Worm (Caenorhabditis elegans) whole organism, L4 larva: ENCODE measurements around the gene fbxl-5.

Experiments used
- D1046.2 ChIP-seq: fragments of 200-800 bp; sonication (Bioruptor generic); IDR thresholded peaks from 2 replicates; pipeline ENCODE4 v1.3.6; 2022; ENCODE audit warnings: missing genetic modification characterization, missing compliant biosample characterization
- F37D6.2 ChIP-seq: sonication (generic microtip); optimal IDR thresholded peaks from 2 replicates; lab custom pipeline; 2016; ENCODE audit warnings: mild to moderate bottlenecking, missing genetic modification characterization, missing compliant biosample characterization
- T20F7.1 ChIP-seq: fragments of 200-800 bp; sonication (Bioruptor generic); optimal IDR thresholded peaks from 2 replicates; lab custom pipeline; 2018; ENCODE audit warnings: mild to moderate bottlenecking, missing genetic modification characterization, missing compliant biosample characterization
- ZK337.2 ChIP-seq: fragments of 200-800 bp; sonication (Bioruptor generic); IDR thresholded peaks from 2 replicates; pipeline ENCODE4 v1.3.6; 2022; ENCODE audit warnings: missing genetic modification reagents, missing genetic modification characterization, missing compliant biosample characterization
- aha-1 ChIP-seq: fragments of 150-350 bp; peaks from one replicate; lab custom pipeline; 2014; ENCODE audit warnings: missing biosample characterization, missing genetic modification characterization
- ceh-20 ChIP-seq: fragments of 200-800 bp; sonication (Bioruptor generic); IDR thresholded peaks from 2 replicates; pipeline ENCODE4 v1.3.6; 2022; ENCODE audit warnings: missing genetic modification reagents, missing genetic modification characterization, missing compliant biosample characterization
- ceh-32 ChIP-seq: sonication (generic microtip); optimal IDR thresholded peaks from 2 replicates; lab custom pipeline; 2016; ENCODE audit warnings: mild to moderate bottlenecking, missing genetic modification characterization, missing compliant biosample characterization; ENCODE audit not compliant: poor library complexity
- ceh-44 ChIP-seq: fragments of 200-800 bp; sonication (Bioruptor generic); IDR thresholded peaks from 2 replicates; pipeline ENCODE4 v1.3.6; 2022; ENCODE audit warnings: missing genetic modification reagents, missing genetic modification characterization, missing compliant biosample characterization
- ceh-62 ChIP-seq: sonication (generic microtip); optimal IDR thresholded peaks from 2 replicates; lab custom pipeline; 2017; ENCODE audit warnings: missing biosample characterization, missing genetic modification characterization
- ces-1 ChIP-seq: fragments of 150-350 bp; sonication (generic microtip); optimal IDR thresholded peaks from 4 replicates; lab custom pipeline; 2014; ENCODE audit warnings: missing biosample characterization, missing genetic modification reagents, missing genetic modification characterization
- cey-2 ChIP-seq: sonication (generic microtip); optimal IDR thresholded peaks from 3 replicates; lab custom pipeline; 2017; ENCODE audit warnings: missing genetic modification characterization, mild to moderate bottlenecking, missing compliant biosample characterization, antibody characterized with exemption, borderline replicate concordance; ENCODE audit not compliant: insufficient read depth
- daf-12 ChIP-seq: fragments of 150-350 bp; optimal IDR thresholded peaks from 2 replicates; lab custom pipeline; 2014; ENCODE audit warnings: missing biosample characterization, missing genetic modification reagents, missing genetic modification characterization
- daf-16 ChIP-seq, 3 experiments: sonication (generic microtip); optimal IDR thresholded peaks; 2 replicates each; lab custom pipeline; 2016 to 2017; ENCODE audit warnings: missing genetic modification characterization in 3 of 3, missing genetic modification reagents in 3 of 3, mild to moderate bottlenecking in 2 of 3, missing compliant biosample characterization in 2 of 3, missing biosample characterization in 1 of 3, moderate library complexity in 1 of 3
- dmd-8 ChIP-seq: fragments of 200-800 bp; sonication (Bioruptor generic); IDR thresholded peaks from 2 replicates; pipeline ENCODE4 v1.3.6; 2022; ENCODE audit warnings: missing genetic modification characterization, missing compliant biosample characterization
- dmd-9 ChIP-seq: fragments of 200-800 bp; sonication (Bioruptor generic); IDR thresholded peaks from 2 replicates; pipeline ENCODE4 v1.3.6; 2022; ENCODE audit warnings: missing genetic modification reagents, missing genetic modification characterization, missing compliant biosample characterization
- dpl-1 ChIP-seq: fragments of 150-350 bp; optimal IDR thresholded peaks from 2 replicates; lab custom pipeline; 2014; ENCODE audit warnings: missing biosample characterization, missing genetic modification reagents, missing genetic modification characterization
- egl-27 ChIP-seq: sonication (generic microtip); optimal IDR thresholded peaks from 3 replicates; lab custom pipeline; 2017; ENCODE audit warnings: missing biosample characterization, missing genetic modification reagents, missing genetic modification characterization
- egl-43 ChIP-seq: fragments of 200-800 bp; sonication (Bioruptor generic); IDR thresholded peaks from 2 replicates; pipeline ENCODE4 v1.3.6; 2022; ENCODE audit warnings: missing genetic modification reagents, missing genetic modification characterization, missing compliant biosample characterization
- fkh-10 ChIP-seq: fragments of 150-350 bp; optimal IDR thresholded peaks from 2 replicates; lab custom pipeline; 2014; ENCODE audit warnings: missing biosample characterization, missing genetic modification reagents, missing genetic modification characterization
- fos-1 ChIP-seq: fragments of 150-350 bp; optimal IDR thresholded peaks from 2 replicates; lab custom pipeline; 2014; ENCODE audit warnings: missing biosample characterization, missing genetic modification characterization
- hif-1 ChIP-seq, 2 experiments: sonication (generic microtip); optimal IDR thresholded peaks; 2 replicates each; lab custom pipeline; 2016 to 2017; ENCODE audit warnings: missing compliant biosample characterization in 2 of 2, missing genetic modification characterization in 2 of 2, missing genetic modification reagents in 2 of 2, missing genotype in 2 of 2, mild to moderate bottlenecking in 1 of 2
- hlh-11 ChIP-seq: fragments of 200-800 bp; sonication (Bioruptor generic); optimal IDR thresholded peaks from 2 replicates; lab custom pipeline; 2018; ENCODE audit warnings: mild to moderate bottlenecking, missing genetic modification characterization, missing compliant biosample characterization
- lin-1 ChIP-seq: fragments of 200-800 bp; sonication (Bioruptor generic); IDR thresholded peaks from 2 replicates; pipeline ENCODE4 v1.3.6; 2022; ENCODE audit warnings: missing genetic modification reagents, missing genetic modification characterization, missing compliant biosample characterization
- lin-13 ChIP-seq: fragments of 150-350 bp; optimal IDR thresholded peaks from 2 replicates; lab custom pipeline; 2014; ENCODE audit warnings: missing biosample characterization, missing genetic modification reagents, missing genetic modification characterization
- madf-5 ChIP-seq, 2 experiments: fragments of 200-800 bp; sonication (Bioruptor generic); IDR thresholded peaks; 2 replicates each; pipeline ENCODE4 v1.3.6; 2022; ENCODE audit warnings: missing compliant biosample characterization in 2 of 2, missing genetic modification characterization in 2 of 2
- mdl-1 ChIP-seq, 2 experiments: fragments of 150-350 bp in 1 of 2; sonication (generic microtip) in 1 of 2; optimal IDR thresholded peaks; 2 replicates each; lab custom pipeline; 2014 to 2017; ENCODE audit warnings: missing biosample characterization in 2 of 2, missing genetic modification characterization in 2 of 2
- nhr-102 ChIP-seq: sonication (generic microtip); optimal IDR thresholded peaks from 2 replicates; lab custom pipeline; 2016; ENCODE audit warnings: mild to moderate bottlenecking, missing genetic modification characterization, moderate library complexity, missing compliant biosample characterization
- nhr-11 ChIP-seq: fragments of 150-350 bp; optimal IDR thresholded peaks from 2 replicates; lab custom pipeline; 2014; ENCODE audit warnings: missing biosample characterization, missing genetic modification characterization
- nhr-111 ChIP-seq: fragments of 200-800 bp; sonication (Bioruptor generic); optimal IDR thresholded peaks from 2 replicates; lab custom pipeline; 2018; ENCODE audit warnings: mild to moderate bottlenecking, missing genetic modification characterization, missing compliant biosample characterization
- nhr-41 ChIP-seq: fragments of 200-800 bp; sonication (Bioruptor generic); IDR thresholded peaks from 2 replicates; pipeline ENCODE4 v1.3.6; 2022; ENCODE audit warnings: missing genetic modification reagents, missing genetic modification characterization, missing compliant biosample characterization
- nhr-42 ChIP-seq: fragments of 200-800 bp; sonication (Bioruptor generic); IDR thresholded peaks from 2 replicates; pipeline ENCODE4 v1.3.6; 2022; ENCODE audit warnings: missing genetic modification characterization, missing compliant biosample characterization
- pha-4 ChIP-seq, 2 experiments: fragments of 150-350 bp in 1 of 2; fragments of 200-800 bp in 1 of 2; sonication (Bioruptor generic) in 1 of 2; IDR thresholded peaks in 1 of 2; optimal IDR thresholded peaks in 1 of 2; 2 replicates each; pipeline versions ENCODE4 v1.3.6 to Lab custom; 2014 to 2022; ENCODE audit warnings: missing genetic modification characterization in 2 of 2, missing genetic modification reagents in 2 of 2, missing biosample characterization in 1 of 2, missing compliant biosample characterization in 1 of 2
- php-3 ChIP-seq: fragments of 200-800 bp; sonication (Bioruptor generic); IDR thresholded peaks from 2 replicates; pipeline ENCODE4 v1.3.6; 2022; ENCODE audit warnings: missing genetic modification reagents, missing genetic modification characterization, missing compliant biosample characterization
- pqm-1 ChIP-seq: sonication (generic microtip); optimal IDR thresholded peaks from 2 replicates; lab custom pipeline; 2017; ENCODE audit warnings: missing biosample characterization, missing genetic modification characterization
- rbr-2 ChIP-seq: sonication (generic microtip); optimal IDR thresholded peaks from 2 replicates; lab custom pipeline; 2016; ENCODE audit warnings: missing genotype, missing genetic modification characterization, missing compliant biosample characterization
- saeg-2 ChIP-seq: fragments of 200-800 bp; sonication (Bioruptor generic); IDR thresholded peaks from 2 replicates; pipeline ENCODE4 v1.3.6; 2022; ENCODE audit warnings: missing genetic modification reagents, missing genetic modification characterization, missing compliant biosample characterization
- sdz-12 ChIP-seq: fragments of 200-800 bp; sonication (Bioruptor generic); optimal IDR thresholded peaks from 2 replicates; lab custom pipeline; 2018; ENCODE audit warnings: mild to moderate bottlenecking, missing genetic modification characterization, missing compliant biosample characterization
- set-16 ChIP-seq: fragments of 200-800 bp; sonication (Bioruptor generic); IDR thresholded peaks from 2 replicates; pipeline ENCODE4 v1.3.6; 2022; ENCODE audit warnings: missing genetic modification reagents, missing genetic modification characterization, missing compliant biosample characterization
- spr-1 ChIP-seq: sonication (generic microtip); optimal IDR thresholded peaks from 2 replicates; lab custom pipeline; 2016; ENCODE audit warnings: mild to moderate bottlenecking, missing genetic modification characterization, missing compliant biosample characterization
- spr-3 ChIP-seq: fragments of 200-800 bp; sonication (Bioruptor generic); optimal IDR thresholded peaks from 2 replicates; lab custom pipeline; 2018; ENCODE audit warnings: mild to moderate bottlenecking, missing genetic modification characterization, missing compliant biosample characterization
- tag-97 ChIP-seq: fragments of 200-800 bp; sonication (Bioruptor generic); IDR thresholded peaks from 2 replicates; pipeline ENCODE4 v1.3.6; 2022; ENCODE audit warnings: missing genetic modification characterization, missing compliant biosample characterization
- tra-1 ChIP-seq: fragments of 200-800 bp; sonication (Bioruptor generic); IDR thresholded peaks from 2 replicates; pipeline ENCODE4 v1.3.6; 2022; ENCODE audit warnings: missing genetic modification reagents, missing genetic modification characterization, missing compliant biosample characterization
- unc-130 ChIP-seq: sonication (generic microtip); optimal IDR thresholded peaks from 2 replicates; lab custom pipeline; 2016; ENCODE audit warnings: missing genetic modification reagents, missing genetic modification characterization, missing compliant biosample characterization
- unc-62 ChIP-seq, 3 experiments: fragments of 150-350 bp in 1 of 3; sonication (generic microtip); optimal IDR thresholded peaks in 2 of 3; peaks in 1 of 3; 1 replicate in 1 of 3; 2 replicates in 2 of 3; lab custom pipeline; 2014 to 2017; ENCODE audit warnings: missing biosample characterization in 3 of 3, missing genetic modification characterization in 3 of 3, missing genetic modification reagents in 3 of 3, missing genotype in 1 of 3
- zfp-2 ChIP-seq: sonication (generic microtip); optimal IDR thresholded peaks from 2 replicates; lab custom pipeline; 2016; ENCODE audit warnings: mild to moderate bottlenecking, missing genetic modification characterization, missing compliant biosample characterization

The fbxl-5 gene

ce11 chrV:7744068-7744467 is 1.4 kb downstream of the fbxl-5 start (continued):
- TF ChIP-seq pha-4 (GFP tag; IDR thresholded peaks at IDR 0.05; lab: Robert Waterston, UW) (peak; percentile 83), pha-4 (tag; optimal IDR thresholded peaks at IDR 0.05; lab: Kevin White, UChicago) (no peak), pqm-1 (tag; lab: Kevin White, UChicago) (peak; percentile 53), T20F7.1 (GFP tag; lab: Kevin White, UChicago) (peak; percentile 37), ceh-32 (tag; lab: Kevin White, UChicago) (no peak), fkh-10 (GFP tag; lab: Kevin White, UChicago) (no peak), dmd-8 (no peak), D1046.2 (no peak), nhr-41 (peak; percentile 54; the same call in 1 of the 2 replicates)

ce11 chrV:7745386-7745785 is 2.7 kb downstream of the fbxl-5 start:
- TF ChIP-seq nhr-111 (GFP tag; lab: Kevin White, UChicago): no peak
- TF ChIP-seq aha-1 (tag; lab: Kevin White, UChicago): peak; percentile 92

ce11 chrV:7745903-7746302 is 3.2 kb downstream of the fbxl-5 start:
- TF ChIP-seq F37D6.2 (tag; lab: Kevin White, UChicago): no peak
- TF ChIP-seq hif-1 (tag; optimal IDR thresholded peaks at IDR 0.05; lab: Kevin White, UChicago): no peak
- no peak for TF ChIP-seq ceh-44 (GFP tag; lab: Robert Waterston, UW)
- no peak for TF ChIP-seq spr-1 (tag; lab: Kevin White, UChicago)
- no peak for TF ChIP-seq spr-3 (GFP tag; lab: Kevin White, UChicago)
- TF ChIP-seq nhr-102 (tag; lab: Kevin White, UChicago): no peak
- TF ChIP-seq unc-130 (GFP tag; lab: Kevin White, UChicago): no peak
- TF ChIP-seq sdz-12 (GFP tag; lab: Kevin White, UChicago): no peak
- TF ChIP-seq unc-62 (GFP tag; optimal IDR thresholded peaks at IDR 0.05 in 1 of 2; lab: Kevin White, UChicago): peak in 1 of 2 experiments; percentile 93
- no peak for TF ChIP-seq unc-62 (tag; optimal IDR thresholded peaks at IDR 0.05; lab: Kevin White, UChicago)
- no peak for TF ChIP-seq tag-97 (GFP tag; lab: Robert Waterston, UW)
- TF ChIP-seq D1046.2: no peak
- 0 out of 2 replicates have a peak, but pooled peaks have one; percentile 39 for TF ChIP-seq egl-43
- no peak for TF ChIP-seq ces-1 (GFP tag; lab: Kevin White, UChicago)
- TF ChIP-seq cey-2 (tag; lab: Kevin White, UChicago): no peak
- no peak for TF ChIP-seq egl-27 (tag; lab: Kevin White, UChicago)
- TF ChIP-seq pqm-1 (tag; lab: Kevin White, UChicago): no peak
- TF ChIP-seq ZK337.2 (GFP tag; lab: Robert Waterston, UW): no peak
- TF ChIP-seq daf-16 (GFP tag; optimal IDR thresholded peaks at IDR 0.05; lab: Kevin White, UChicago): no peak
- no peak for TF ChIP-seq daf-16 (tag; optimal IDR thresholded peaks at IDR 0.05; lab: Kevin White, UChicago)
- no peak for TF ChIP-seq fkh-10 (GFP tag; lab: Kevin White, UChicago)
- TF ChIP-seq mdl-1 (tag; optimal IDR thresholded peaks at IDR 0.05; lab: Kevin White, UChicago): no peak
- no peak for TF ChIP-seq nhr-111 (GFP tag; lab: Kevin White, UChicago)
- no peak for TF ChIP-seq nhr-41
- no peak for TF ChIP-seq nhr-42
- TF ChIP-seq saeg-2 (GFP tag; lab: Robert Waterston, UW): no peak
- no peak for TF ChIP-seq lin-1 (GFP tag; lab: Robert Waterston, UW)
- no peak for TF ChIP-seq zfp-2 (tag; lab: Kevin White, UChicago)
- TF ChIP-seq nhr-11 (tag; lab: Kevin White, UChicago): no peak
- no peak for TF ChIP-seq rbr-2 (tag; lab: Kevin White, UChicago)
- peak; percentile 12 for TF ChIP-seq hlh-11 (tag; lab: Kevin White, UChicago)
- no peak for TF ChIP-seq lin-13
- TF ChIP-seq ceh-20 (GFP tag; lab: Robert Waterston, UW): 0 out of 2 replicates have a peak, but pooled peaks have one; percentile 26
- no peak for TF ChIP-seq dpl-1 (GFP tag; lab: Kevin White, UChicago)
- no peak for TF ChIP-seq madf-5 (GFP tag; IDR thresholded peaks at IDR 0.05; lab: Robert Waterston, UW)
- TF ChIP-seq fos-1 (tag; lab: Kevin White, UChicago): no peak
- TF ChIP-seq set-16 (GFP tag; lab: Robert Waterston, UW): peak; percentile 73
- no peak for TF ChIP-seq dmd-9 (GFP tag; lab: Robert Waterston, UW)
- TF ChIP-seq daf-12: no peak
- TF ChIP-seq php-3: no peak
- TF ChIP-seq ceh-62 (tag; lab: Kevin White, UChicago): no peak
- TF ChIP-seq tra-1 (GFP tag; lab: Robert Waterston, UW): 0 out of 2 replicates have a peak, but pooled peaks have one; percentile 59
